Fruit fly (Drosophila melanogaster) S2 (cell line): Measurements from ENCODE around the gene CG13043.

Source experiments
- CG8478 ChIP-seq: fragments of >200 bp; optimal IDR thresholded peaks from 2 replicates; lab custom pipeline; 2018
- CTCF ChIP-seq, 2 experiments: fragments of >200 bp; optimal IDR thresholded peaks; 2 replicates each; lab custom pipeline; 2018

dm6 chr3L:16261505-16261904 is 44.2 kb downstream of the CG13043 start, which contains the start of gene CG34247:
- TF ChIP-seq CG8478 (lab: Kevin White, UChicago) (no peak), CTCF (optimal IDR thresholded peaks at IDR 0.05; lab: Kevin White, UChicago) (no peak)
